Worm (Caenorhabditis elegans) whole organism, mixed stage, embryonic: ENCODE data around the gene tbc-6.

Source experiments
- M03D4.4 ChIP-seq: sonication (generic microtip); optimal IDR thresholded peaks from 2 replicates; lab custom pipeline; 2017; ENCODE audit warnings: mild to moderate bottlenecking, missing genetic modification characterization, missing compliant biosample characterization
- cnd-1 ChIP-seq: fragments of 200-800 bp; sonication (Bioruptor generic); optimal IDR thresholded peaks from 2 replicates; lab custom pipeline; 2018; ENCODE audit warnings: mild to moderate bottlenecking, missing genetic modification characterization, missing compliant biosample characterization
- lin-13 ChIP-seq: fragments of 150-350 bp; optimal IDR thresholded peaks from 2 replicates; lab custom pipeline; 2014; ENCODE audit warnings: missing biosample characterization, missing genetic modification characterization
- mep-1 ChIP-seq: fragments of 150-350 bp; optimal IDR thresholded peaks from 2 replicates; lab custom pipeline; 2017; ENCODE audit warnings: missing biosample characterization, missing genetic modification reagents, missing genetic modification characterization, inconsistent platforms
- nhr-76 ChIP-seq: sonication (generic microtip); optimal IDR thresholded peaks from 2 replicates; lab custom pipeline; 2017; ENCODE audit warnings: missing biosample characterization, missing genetic modification characterization
- pha-4 ChIP-seq: fragments of 150-350 bp; optimal IDR thresholded peaks from 2 replicates; lab custom pipeline; 2018; ENCODE audit warnings: missing biosample characterization, missing genetic modification reagents, missing genetic modification characterization
- tbx-8 ChIP-seq: fragments of 200-800 bp; sonication (Bioruptor generic); optimal IDR thresholded peaks from 2 replicates; lab custom pipeline; 2018; ENCODE audit warnings: mild to moderate bottlenecking, missing genetic modification characterization, moderate library complexity, missing compliant biosample characterization
- unc-62 ChIP-seq: fragments of 150-350 bp; optimal IDR thresholded peaks from 2 replicates; lab custom pipeline; 2014; ENCODE audit warnings: missing biosample characterization, missing genetic modification reagents, missing genetic modification characterization

- TF ChIP-seq M03D4.4 (tag; lab: Kevin White, UChicago) (no peak), tbx-8 (GFP tag; lab: Kevin White, UChicago) (no peak), nhr-76 (tag; lab: Kevin White, UChicago) (no peak), mep-1 (tag; lab: Kevin White, UChicago) (no peak), pha-4 (no peak), unc-62 (GFP tag; lab: Kevin White, UChicago) (no peak), cnd-1 (tag; lab: Kevin White, UChicago) (no peak), lin-13 (tag; lab: Kevin White, UChicago) (no peak)
Observed at ce11 chrII:6843680-6844079, 4.2 kb upstream of the tbc-6 start.
